Worm (Caenorhabditis elegans) whole organism, late embryonic: ENCODE results near the gene dcaf-13.

Experiments
- ama-1 ChIP-seq: fragments of 150-350 bp; optimal IDR thresholded peaks from 2 replicates; lab custom pipeline; 2014
- elt-2 ChIP-seq: sonication (generic microtip); optimal IDR thresholded peaks from 2 replicates; lab custom pipeline; 2016; ENCODE audit warnings: missing genetic modification reagents, missing genetic modification characterization, missing compliant biosample characterization
- fkh-10 ChIP-seq: fragments of 150-350 bp; optimal IDR thresholded peaks from 2 replicates; lab custom pipeline; 2014; ENCODE audit warnings: missing biosample characterization, missing genetic modification reagents, missing genetic modification characterization
- nfya-1 ChIP-seq: sonication (generic microtip); optimal IDR thresholded peaks from 2 replicates; lab custom pipeline; 2017; ENCODE audit warnings: missing genetic modification characterization, mild to moderate bottlenecking, missing compliant biosample characterization, antibody characterized with exemption, moderate library complexity
- nhr-232 ChIP-seq: sonication (generic microtip); optimal IDR thresholded peaks from 2 replicates; lab custom pipeline; 2016; ENCODE audit warnings: missing genetic modification characterization, missing compliant biosample characterization
- pqm-1 ChIP-seq: sonication (generic microtip); optimal IDR thresholded peaks from 2 replicates; lab custom pipeline; 2016; ENCODE audit warnings: missing genetic modification characterization, missing compliant biosample characterization

- TF ChIP-seq ama-1 (lab: Kevin White, UChicago) (no peak), nfya-1 (tag; lab: Kevin White, UChicago) (peak; percentile 88), nhr-232 (tag; lab: Kevin White, UChicago) (no peak), elt-2 (tag; lab: Kevin White, UChicago) (no peak), pqm-1 (tag; lab: Kevin White, UChicago) (no peak), fkh-10 (GFP tag; lab: Kevin White, UChicago) (no peak)
Measured at ce11 chrII:4409650-4410049, 15.1 kb downstream of the dcaf-13 start.
